Fruit fly (Drosophila melanogaster) whole organism, prepupa: ENCODE data around the gene CG33490.

ENCODE experiments used
- Blimp-1 ChIP-seq: fragments of 200-800 bp; sonication (Bioruptor generic); optimal IDR thresholded peaks from 3 replicates; lab custom pipeline; 2017; ENCODE audit warnings: missing biosample characterization, missing genetic modification characterization, mild to moderate bottlenecking, moderate library complexity, missing genetic modification reagents
- CG10631 ChIP-seq: fragments of 200-800 bp; sonication (Bioruptor generic); optimal IDR thresholded peaks from 2 replicates; lab custom pipeline; 2016; ENCODE audit warnings: missing biosample characterization, missing genetic modification characterization
- CG10669 ChIP-seq: fragments of 200-800 bp; sonication (Bioruptor generic); optimal IDR thresholded peaks from 3 replicates; lab custom pipeline; 2018; ENCODE audit warnings: missing biosample characterization, mild to moderate bottlenecking, missing genetic modification characterization, moderate library complexity
- CG11294 ChIP-seq: fragments of 200-800 bp; sonication (Bioruptor generic); IDR thresholded peaks from 2 replicates; pipeline ENCODE4 v1.3.6; 2022; ENCODE audit warnings: missing biosample characterization, missing genetic modification characterization
- CG11762 ChIP-seq: fragments of 200-800 bp; sonication (Bioruptor generic); optimal IDR thresholded peaks from 3 replicates; lab custom pipeline; 2016; ENCODE audit warnings: missing biosample characterization, missing genetic modification characterization; ENCODE audit not compliant: insufficient read depth
- CG1621 ChIP-seq: fragments of 200-800 bp; sonication (Bioruptor generic); optimal IDR thresholded peaks from 3 replicates; lab custom pipeline; 2018; ENCODE audit warnings: missing biosample characterization, mild to moderate bottlenecking, missing genetic modification characterization
- CG16779 ChIP-seq: fragments of 200-800 bp; sonication (Bioruptor generic); optimal IDR thresholded peaks from 3 replicates; lab custom pipeline; 2017; ENCODE audit warnings: missing biosample characterization, mild to moderate bottlenecking, missing genetic modification characterization
- CG3032 ChIP-seq: fragments of 200-800 bp; optimal IDR thresholded peaks from 2 replicates; lab custom pipeline; 2019; ENCODE audit warnings: missing biosample characterization, mild to moderate bottlenecking, missing genetic modification characterization, moderate library complexity
- CG31627 ChIP-seq: fragments of 200-800 bp; sonication (Bioruptor generic); optimal IDR thresholded peaks from 3 replicates; lab custom pipeline; 2016; ENCODE audit warnings: missing biosample characterization, missing genetic modification characterization
- CG32006 ChIP-seq: fragments of 200-800 bp; sonication (Bioruptor generic); optimal IDR thresholded peaks from 3 replicates; lab custom pipeline; 2017; ENCODE audit warnings: missing biosample characterization, mild to moderate bottlenecking, missing genetic modification characterization
- CG34406 ChIP-seq: fragments of 200-800 bp; sonication (Bioruptor generic); optimal IDR thresholded peaks from 3 replicates; lab custom pipeline; 2016; ENCODE audit warnings: missing biosample characterization, missing genetic modification characterization
- CG3919 ChIP-seq: fragments of 200-800 bp; sonication (Bioruptor generic); optimal IDR thresholded peaks from 3 replicates; lab custom pipeline; 2016; ENCODE audit warnings: missing biosample characterization, missing genetic modification characterization
- CG4318 ChIP-seq: fragments of 200-800 bp; sonication (Bioruptor generic); optimal IDR thresholded peaks from 3 replicates; lab custom pipeline; 2017; ENCODE audit warnings: missing biosample characterization, mild to moderate bottlenecking, missing genetic modification characterization
- CG6163 ChIP-seq: fragments of 200-800 bp; sonication (Bioruptor generic); IDR thresholded peaks from 3 replicates; pipeline ENCODE4 v1.3.6; 2022; ENCODE audit warnings: missing biosample characterization, missing genetic modification characterization
- CG6276 ChIP-seq: fragments of 200-800 bp; sonication (Bioruptor generic); optimal IDR thresholded peaks from 2 replicates; lab custom pipeline; 2017; ENCODE audit warnings: missing biosample characterization, mild to moderate bottlenecking, missing genetic modification characterization
- CG6792 ChIP-seq: fragments of 200-800 bp; sonication (Bioruptor generic); optimal IDR thresholded peaks from 3 replicates; lab custom pipeline; 2016; ENCODE audit warnings: missing biosample characterization, missing genetic modification characterization
- CG6808 ChIP-seq: fragments of 200-800 bp; sonication (Bioruptor generic); optimal IDR thresholded peaks from 3 replicates; lab custom pipeline; 2017; ENCODE audit warnings: missing biosample characterization, missing genetic modification characterization, mild to moderate bottlenecking, moderate library complexity, missing genetic modification reagents
- CG6854 ChIP-seq: fragments of 200-800 bp; sonication (Bioruptor generic); optimal IDR thresholded peaks from 2 replicates; lab custom pipeline; 2017; ENCODE audit warnings: missing biosample characterization, mild to moderate bottlenecking, missing genetic modification characterization
- CG7368 ChIP-seq: fragments of 200-800 bp; sonication (Bioruptor generic); optimal IDR thresholded peaks from 3 replicates; lab custom pipeline; 2016; ENCODE audit warnings: missing biosample characterization, missing genetic modification characterization
- CG8119 ChIP-seq: fragments of 200-800 bp; sonication (Bioruptor generic); IDR thresholded peaks from 3 replicates; pipeline ENCODE4 v1.3.6; 2022; ENCODE audit warnings: missing biosample characterization, missing genetic modification characterization
- CG8319 ChIP-seq: fragments of 200-800 bp; sonication (Bioruptor generic); optimal IDR thresholded peaks from 3 replicates; lab custom pipeline; 2016; ENCODE audit warnings: missing biosample characterization, missing genetic modification characterization
- CG9139 ChIP-seq: fragments of 200-800 bp; sonication (Bioruptor generic); optimal IDR thresholded peaks from 3 replicates; lab custom pipeline; 2017; ENCODE audit warnings: missing biosample characterization, mild to moderate bottlenecking, missing genetic modification characterization
- Eip75B ChIP-seq: fragments of 200-800 bp; sonication (Bioruptor generic); optimal IDR thresholded peaks from 3 replicates; lab custom pipeline; 2016; ENCODE audit warnings: missing biosample characterization, missing genetic modification characterization
- Eip78C ChIP-seq: fragments of 200-800 bp; sonication (Bioruptor generic); peaks from one replicate; lab custom pipeline; 2016; ENCODE audit warnings: missing biosample characterization, missing genetic modification characterization
- Eip93F ChIP-seq: fragments of 200-800 bp; sonication (Bioruptor generic); optimal IDR thresholded peaks from 2 replicates; lab custom pipeline; 2016; ENCODE audit warnings: missing biosample characterization, mild to moderate bottlenecking, missing genetic modification characterization
- Ets21C ChIP-seq: fragments of 200-800 bp; sonication (Bioruptor generic); optimal IDR thresholded peaks from 3 replicates; lab custom pipeline; 2016; ENCODE audit warnings: missing biosample characterization, missing genetic modification characterization
- Ets96B ChIP-seq: fragments of 200-800 bp; optimal IDR thresholded peaks from 2 replicates; lab custom pipeline; 2019; ENCODE audit warnings: missing biosample characterization, mild to moderate bottlenecking, missing genetic modification characterization, moderate library complexity
- Gug ChIP-seq: fragments of 200-800 bp; sonication (Bioruptor generic); IDR thresholded peaks from 2 replicates; pipeline ENCODE4 v1.3.6; 2022; ENCODE audit warnings: missing biosample characterization, missing genetic modification characterization
- Hr38 ChIP-seq: sonication (Bioruptor generic); optimal IDR thresholded peaks from 2 replicates; lab custom pipeline; 2016; ENCODE audit warnings: missing biosample characterization, missing genetic modification characterization
- Hr4 ChIP-seq: fragments of 200-800 bp; sonication (Bioruptor generic); optimal IDR thresholded peaks from 3 replicates; lab custom pipeline; 2016; ENCODE audit warnings: missing biosample characterization, missing genetic modification characterization
- Lpt ChIP-seq: fragments of 200-800 bp; sonication (Bioruptor generic); optimal IDR thresholded peaks from 3 replicates; lab custom pipeline; 2016; ENCODE audit warnings: missing biosample characterization, missing genetic modification characterization
- OdsH ChIP-seq: fragments of 200-800 bp; sonication (Bioruptor generic); optimal IDR thresholded peaks from 3 replicates; lab custom pipeline; 2016; ENCODE audit warnings: missing biosample characterization, missing genetic modification characterization
- Smox ChIP-seq: fragments of 200-800 bp; sonication (Bioruptor generic); optimal IDR thresholded peaks from 3 replicates; lab custom pipeline; 2016; ENCODE audit warnings: missing biosample characterization, missing genetic modification characterization
- Sox102F ChIP-seq: fragments of 200-800 bp; sonication (Bioruptor generic); optimal IDR thresholded peaks from 2 replicates; lab custom pipeline; 2016; ENCODE audit warnings: missing biosample characterization, mild to moderate bottlenecking, missing genetic modification characterization
- Sox14 ChIP-seq: fragments of 200-800 bp; sonication (Bioruptor generic); optimal IDR thresholded peaks from 3 replicates; lab custom pipeline; 2016; ENCODE audit warnings: missing biosample characterization, missing genetic modification characterization
- Sox15 ChIP-seq: fragments of 200-800 bp; sonication (Bioruptor generic); optimal IDR thresholded peaks from 3 replicates; lab custom pipeline; 2016; ENCODE audit warnings: missing biosample characterization, missing genetic modification characterization
- achi ChIP-seq: fragments of 200-800 bp; sonication (Bioruptor generic); optimal IDR thresholded peaks from 3 replicates; lab custom pipeline; 2016; ENCODE audit warnings: missing biosample characterization, missing genetic modification characterization
- acj6 ChIP-seq: fragments of 200-800 bp; sonication (Bioruptor generic); optimal IDR thresholded peaks from 3 replicates; lab custom pipeline; 2016; ENCODE audit warnings: missing biosample characterization, missing genetic modification characterization
- dsx ChIP-seq: fragments of 200-800 bp; optimal IDR thresholded peaks from 3 replicates; lab custom pipeline; 2019; ENCODE audit warnings: missing biosample characterization, mild to moderate bottlenecking, missing genetic modification characterization, moderate library complexity; ENCODE audit not compliant: poor library complexity, severe bottlenecking
- eg ChIP-seq: fragments of 200-800 bp; sonication (Bioruptor generic); IDR thresholded peaks from 3 replicates; pipeline ENCODE4 v1.3.6; 2022; ENCODE audit warnings: missing biosample characterization, missing genetic modification characterization
- esn ChIP-seq: fragments of 200-800 bp; sonication (Bioruptor generic); optimal IDR thresholded peaks from 2 replicates; lab custom pipeline; 2016; ENCODE audit warnings: missing biosample characterization, mild to moderate bottlenecking, missing genetic modification characterization, moderate library complexity
- fd59A ChIP-seq: fragments of 200-800 bp; sonication (Bioruptor generic); optimal IDR thresholded peaks from 2 replicates; lab custom pipeline; 2017; ENCODE audit warnings: missing biosample characterization, mild to moderate bottlenecking, missing genetic modification characterization, missing genetic modification reagents
- fd85E ChIP-seq: fragments of 200-800 bp; sonication (Bioruptor generic); optimal IDR thresholded peaks from 3 replicates; lab custom pipeline; 2016; ENCODE audit warnings: missing biosample characterization, missing genetic modification characterization
- fkh ChIP-seq: fragments of 200-800 bp; sonication (Bioruptor generic); optimal IDR thresholded peaks from 3 replicates; lab custom pipeline; 2017; ENCODE audit warnings: missing biosample characterization, mild to moderate bottlenecking, missing genetic modification characterization, moderate library complexity
- lz ChIP-seq: fragments of 200-800 bp; sonication (Bioruptor generic); optimal IDR thresholded peaks from 3 replicates; lab custom pipeline; 2016; ENCODE audit warnings: missing biosample characterization, missing genetic modification characterization
- net ChIP-seq: fragments of 200-800 bp; sonication (Bioruptor generic); optimal IDR thresholded peaks from 3 replicates; lab custom pipeline; 2016; ENCODE audit warnings: missing biosample characterization, missing genetic modification characterization
- pdm3 ChIP-seq: fragments of 200-800 bp; sonication (Bioruptor generic); optimal IDR thresholded peaks from 3 replicates; lab custom pipeline; 2016; ENCODE audit warnings: missing biosample characterization, missing genetic modification characterization
- salr ChIP-seq, 2 experiments: fragments of 200-800 bp; sonication (Bioruptor generic); optimal IDR thresholded peaks; 3 replicates each; lab custom pipeline; 2016 to 2018; ENCODE audit warnings: missing biosample characterization in 2 of 2, missing genetic modification characterization in 2 of 2, mild to moderate bottlenecking in 1 of 2
- spab ChIP-seq: fragments of 200-800 bp; sonication (Bioruptor generic); optimal IDR thresholded peaks from 2 replicates; lab custom pipeline; 2017; ENCODE audit warnings: missing biosample characterization, mild to moderate bottlenecking, missing genetic modification characterization, missing genetic modification reagents
- ss ChIP-seq, 2 experiments: fragments of 200-800 bp; sonication (Bioruptor generic); optimal IDR thresholded peaks; 2 replicates in 1 of 2; 3 replicates in 1 of 2; lab custom pipeline; 2017 to 2018; ENCODE audit warnings: mild to moderate bottlenecking in 2 of 2, missing biosample characterization in 2 of 2, missing genetic modification characterization in 2 of 2, moderate library complexity in 1 of 2
- svp ChIP-seq: fragments of 200-800 bp; sonication (Bioruptor generic); peaks from one replicate; lab custom pipeline; 2016; ENCODE audit warnings: missing biosample characterization, missing genetic modification characterization
- topi ChIP-seq: fragments of 200-800 bp; sonication (Bioruptor generic); optimal IDR thresholded peaks from 3 replicates; lab custom pipeline; 2016; ENCODE audit warnings: missing biosample characterization, missing genetic modification characterization
- vri ChIP-seq: fragments of 200-800 bp; sonication (Bioruptor generic); optimal IDR thresholded peaks from 3 replicates; lab custom pipeline; 2016; ENCODE audit warnings: missing biosample characterization, mild to moderate bottlenecking, missing genetic modification characterization

Gene CG33490

dm6 chr3L:11557209-11557608 is 17.3 kb downstream of the CG33490 start:
- TF ChIP-seq Lpt (GFP tag; lab: Kevin White, UChicago) (peak; percentile 28), CG6854 (no peak), esn (GFP tag; lab: Kevin White, UChicago) (no peak), CG10631 (GFP tag; lab: Kevin White, UChicago) (no peak), vri (no peak), Eip93F (GFP tag; lab: Kevin White, UChicago) (no peak), CG3919 (GFP tag; lab: Kevin White, UChicago) (peak; percentile 46), Ets96B (tag; lab: Kevin White, UChicago) (no peak), CG32006 (GFP tag; lab: Kevin White, UChicago) (peak; percentile 0), salr (GFP tag; optimal IDR thresholded peaks at IDR 0.05; lab: Kevin White, UChicago) (peak in 1 of 2 experiments; percentile 11), CG8319 (GFP tag; lab: Kevin White, UChicago) (no peak), CG6276 (GFP tag; lab: Kevin White, UChicago) (peak; percentile 91), CG11294 (GFP tag; lab: Robert Waterston, UW) (no peak), Sox102F (no peak), Blimp-1 (no peak), CG9139 (GFP tag; lab: Kevin White, UChicago) (peak; percentile 83), CG6792 (GFP tag; lab: Kevin White, UChicago) (no peak), Sox14 (GFP tag; lab: Kevin White, UChicago) (no peak), dsx (peak; percentile 20), CG3032 (no peak), Eip78C (GFP tag; lab: Kevin White, UChicago) (peak; percentile 40), achi (no peak), fd85E (no peak), CG1621 (tag; lab: Kevin White, UChicago) (peak; percentile 25), Hr38 (GFP tag; lab: Kevin White, UChicago) (no peak), Sox15 (no peak), CG8119 (GFP tag; lab: Robert Waterston, UW) (peak; percentile 72), svp (GFP tag; lab: Kevin White, UChicago) (peak; percentile 74), lz (GFP tag; lab: Kevin White, UChicago) (no peak), OdsH (no peak), pdm3 (GFP tag; lab: Kevin White, UChicago) (no peak), Ets21C (GFP tag; lab: Kevin White, UChicago) (no peak), acj6 (GFP tag; lab: Kevin White, UChicago) (no peak), CG7368 (GFP tag; lab: Kevin White, UChicago) (no peak), Hr4 (GFP tag; lab: Kevin White, UChicago) (no peak), eg (GFP tag; lab: Robert Waterston, UW) (peak; percentile 74; the same call in 2 of the 3 replicates), fd59A (GFP tag; lab: Kevin White, UChicago) (no peak), CG34406 (GFP tag; lab: Kevin White, UChicago) (no peak), CG6808 (GFP tag; lab: Kevin White, UChicago) (peak; percentile 70), CG16779 (tag; lab: Kevin White, UChicago) (peak; percentile 71), spab (GFP tag; lab: Kevin White, UChicago) (peak; percentile 65), Smox (GFP tag; lab: Kevin White, UChicago) (no peak), CG11762 (peak; percentile 8), net (GFP tag; lab: Kevin White, UChicago) (peak; percentile 70), CG6163 (peak; percentile 69), topi (no peak), fkh (GFP tag; lab: Kevin White, UChicago) (no peak), CG31627 (GFP tag; lab: Kevin White, UChicago) (no peak), CG10669 (GFP tag; lab: Kevin White, UChicago) (peak; percentile 37), ss (GFP tag; optimal IDR thresholded peaks at IDR 0.05; lab: Kevin White, UChicago) (peak; percentile 81 to 82), Eip75B (no peak), Gug (GFP tag; lab: Robert Waterston, UW) (0 out of 2 replicates have a peak, but pooled peaks have one; percentile 16), CG4318 (GFP tag; lab: Kevin White, UChicago) (no peak)
